Worm (Caenorhabditis elegans) whole organism, early embryonic: ENCODE results near the gene oac-59.
"Not testable (repeated sequence)": the region's sequence is repeated elsewhere in the genome, so short reads cannot be mapped to it uniquely, and the experiment has no call there.

Experiments used
- B0310.2 ChIP-seq: sonication (generic microtip); optimal IDR thresholded peaks from 2 replicates; lab custom pipeline; 2016; ENCODE audit warnings: mild to moderate bottlenecking, missing genetic modification characterization, missing compliant biosample characterization
- F13C5.2 ChIP-seq: sonication (generic microtip); optimal IDR thresholded peaks from 2 replicates; lab custom pipeline; 2017; ENCODE audit warnings: mild to moderate bottlenecking, missing genetic modification characterization, inconsistent platforms, missing compliant biosample characterization
- aly-1 ChIP-seq: sonication (generic microtip); optimal IDR thresholded peaks from 2 replicates; lab custom pipeline; 2016; ENCODE audit warnings: missing genetic modification characterization, missing compliant biosample characterization
- ama-1 ChIP-seq: fragments of 150-350 bp; optimal IDR thresholded peaks from 2 replicates; lab custom pipeline; 2014
- ceh-13 ChIP-seq: fragments of 200-800 bp; sonication (Bioruptor generic); optimal IDR thresholded peaks from 2 replicates; lab custom pipeline; 2018; ENCODE audit warnings: mild to moderate bottlenecking, missing genetic modification characterization, missing compliant biosample characterization
- ceh-36 ChIP-seq: sonication (generic microtip); optimal IDR thresholded peaks from 2 replicates; lab custom pipeline; 2016; ENCODE audit warnings: missing genetic modification characterization, inconsistent platforms, missing compliant biosample characterization
- ets-7 ChIP-seq: sonication (generic microtip); optimal IDR thresholded peaks from 2 replicates; lab custom pipeline; 2016; ENCODE audit warnings: missing genotype, missing genetic modification characterization, missing compliant biosample characterization
- flt-1 ChIP-seq: fragments of 200-800 bp; sonication (Bioruptor generic); IDR thresholded peaks from 2 replicates; pipeline ENCODE4 v1.3.6; 2022; ENCODE audit warnings: missing genetic modification characterization, missing compliant biosample characterization
- hmbx-1 ChIP-seq: sonication (generic microtip); optimal IDR thresholded peaks from 2 replicates; lab custom pipeline; 2016; ENCODE audit warnings: mild to moderate bottlenecking, missing genetic modification characterization, missing compliant biosample characterization
- hmg-4 ChIP-seq: fragments of 200-800 bp; sonication (Bioruptor generic); optimal IDR thresholded peaks from 2 replicates; lab custom pipeline; 2018; ENCODE audit warnings: mild to moderate bottlenecking, missing genetic modification characterization, missing compliant biosample characterization
- hnd-1 ChIP-seq: sonication (generic microtip); optimal IDR thresholded peaks from 2 replicates; lab custom pipeline; 2016; ENCODE audit warnings: missing genetic modification characterization, missing compliant biosample characterization
- pes-1 ChIP-seq: fragments of 200-800 bp; sonication (Bioruptor generic); IDR thresholded peaks from 2 replicates; pipeline ENCODE4 v1.3.6; 2022; ENCODE audit warnings: missing genetic modification reagents, missing genetic modification characterization, missing compliant biosample characterization
- scrt-1 ChIP-seq: fragments of 200-800 bp; sonication (Bioruptor generic); IDR thresholded peaks from 2 replicates; pipeline ENCODE4 v1.3.6; 2022; ENCODE audit warnings: missing genetic modification characterization, missing compliant biosample characterization
- sea-1 ChIP-seq: fragments of 200-800 bp; sonication (Bioruptor generic); conservative IDR thresholded peaks from 2 replicates; pipeline ENCODE4 v1.3.6; 2022; ENCODE audit warnings: missing genetic modification characterization, missing compliant biosample characterization
- tbx-11 ChIP-seq: fragments of 200-800 bp; sonication (Bioruptor generic); IDR thresholded peaks from 2 replicates; pipeline ENCODE4 v1.3.6; 2022; ENCODE audit warnings: missing genetic modification characterization, missing compliant biosample characterization
- tbx-37 ChIP-seq: fragments of 200-800 bp; sonication (Bioruptor generic); conservative IDR thresholded peaks from 2 replicates; pipeline ENCODE4 v1.3.6; 2022; ENCODE audit warnings: missing genetic modification reagents, missing genetic modification characterization, missing compliant biosample characterization
- tra-4 ChIP-seq: sonication (generic microtip); optimal IDR thresholded peaks from 2 replicates; lab custom pipeline; 2017; ENCODE audit warnings: missing genetic modification characterization, missing compliant biosample characterization

The oac-59 gene

ce11 chrIV:12335248-12335647, 34.2 kb upstream of the oac-59 start:
- TF ChIP-seq tra-4 (tag; lab: Kevin White, UChicago) (no peak), ceh-13 (GFP tag; lab: Kevin White, UChicago) (no peak), tbx-11 (GFP tag; lab: Robert Waterston, UW) (no peak), pes-1 (GFP tag; lab: Robert Waterston, UW) (no peak)

- TF ChIP-seq hmg-4 (GFP tag; lab: Kevin White, UChicago) (no peak), scrt-1 (GFP tag; lab: Robert Waterston, UW) (no peak), pes-1 (GFP tag; lab: Robert Waterston, UW) (no peak), hnd-1 (no peak), ceh-36 (tag; lab: Kevin White, UChicago) (no peak), ceh-13 (GFP tag; lab: Kevin White, UChicago) (no peak), F13C5.2 (tag; lab: Kevin White, UChicago) (no peak), tra-4 (tag; lab: Kevin White, UChicago) (no peak), aly-1 (tag; lab: Kevin White, UChicago) (no peak), B0310.2 (no peak), ama-1 (no peak), tbx-11 (GFP tag; lab: Robert Waterston, UW) (no peak)
These were observed 33.6 kb upstream of the oac-59 start for ce11 chrIV:12334708-12335107.

- TF ChIP-seq pes-1 (GFP tag; lab: Robert Waterston, UW) = no peak
- TF ChIP-seq tbx-37 (GFP tag; lab: Robert Waterston, UW) = no peak
- TF ChIP-seq F13C5.2 (tag; lab: Kevin White, UChicago) = no peak
- no peak for TF ChIP-seq hnd-1
- TF ChIP-seq flt-1 = no peak
- no peak for TF ChIP-seq hmbx-1 (tag; lab: Kevin White, UChicago)
- no peak for TF ChIP-seq ceh-13 (GFP tag; lab: Kevin White, UChicago)
- TF ChIP-seq scrt-1 (GFP tag; lab: Robert Waterston, UW) = no peak
- TF ChIP-seq ama-1 = no peak
- no peak for TF ChIP-seq ceh-36 (tag; lab: Kevin White, UChicago)
- no peak for TF ChIP-seq sea-1 (GFP tag; lab: Robert Waterston, UW)
- no peak for TF ChIP-seq ets-7 (tag; lab: Kevin White, UChicago)
- no peak for TF ChIP-seq hmg-4 (GFP tag; lab: Kevin White, UChicago)
These were observed 33.1 kb upstream of the oac-59 start for ce11 chrIV:12334142-12334541.

- TF ChIP-seq hnd-1 = no peak
- TF ChIP-seq hmg-4 (GFP tag; lab: Kevin White, UChicago) = no peak
- no peak for TF ChIP-seq ceh-36 (tag; lab: Kevin White, UChicago)
- no peak for TF ChIP-seq tra-4 (tag; lab: Kevin White, UChicago)
- no peak for TF ChIP-seq F13C5.2 (tag; lab: Kevin White, UChicago)
- TF ChIP-seq pes-1 (GFP tag; lab: Robert Waterston, UW) = no peak
- no peak for TF ChIP-seq aly-1 (tag; lab: Kevin White, UChicago)
- no peak for TF ChIP-seq ceh-13 (GFP tag; lab: Kevin White, UChicago)
- no peak for TF ChIP-seq tbx-37 (GFP tag; lab: Robert Waterston, UW)
- no peak for TF ChIP-seq ets-7 (tag; lab: Kevin White, UChicago)
- no peak for TF ChIP-seq sea-1 (GFP tag; lab: Robert Waterston, UW)
- no peak for TF ChIP-seq flt-1
- no peak for TF ChIP-seq ama-1
- no peak for TF ChIP-seq B0310.2
- no peak for TF ChIP-seq scrt-1 (GFP tag; lab: Robert Waterston, UW)
- no peak for TF ChIP-seq hmbx-1 (tag; lab: Kevin White, UChicago)
- TF ChIP-seq tbx-11 (GFP tag; lab: Robert Waterston, UW) = no peak
These were observed 29.8 kb upstream of the oac-59 start, which contains the start of gene ufd-1 for ce11 chrIV:12330840-12331359. TSS of gene ufd-1 (minus strand) at chrIV:12330890.

ce11 chrIV:12326932-12327331, 25.9 kb upstream of the oac-59 start, which contains the start of gene F19B6.3:
TSS of gene F19B6.3 (plus strand) at chrIV:12327232.
- TF ChIP-seq sea-1 (GFP tag; lab: Robert Waterston, UW); B0310.2; ets-7 (tag; lab: Kevin White, UChicago): not testable (repeated sequence)

- TF ChIP-seq ets-7 (tag; lab: Kevin White, UChicago) (no peak), tbx-11 (GFP tag; lab: Robert Waterston, UW) (no peak), tra-4 (tag; lab: Kevin White, UChicago) (no peak), pes-1 (GFP tag; lab: Robert Waterston, UW) (no peak), ceh-13 (GFP tag; lab: Kevin White, UChicago) (no peak), sea-1 (GFP tag; lab: Robert Waterston, UW) (no peak), hmg-4 (GFP tag; lab: Kevin White, UChicago) (no peak)
These were observed 10.5 kb upstream of the oac-59 start, which contains the start of gene oac-58 for ce11 chrIV:12311597-12311996. TSS of gene oac-58 (minus strand) at chrIV:12311697.

ce11 chrIV:12307720-12308119, 6.7 kb upstream of the oac-59 start, which contains the start of gene oac-57:
TSS of gene oac-57 (minus strand) at chrIV:12307820.
- TF ChIP-seq flt-1 = no peak
- TF ChIP-seq ama-1 = no peak

ce11 chrIV:12305956-12306355, 4.9 kb upstream of the oac-59 start:
- TF ChIP-seq tbx-37 (GFP tag; lab: Robert Waterston, UW) = no peak
- no peak for TF ChIP-seq ets-7 (tag; lab: Kevin White, UChicago)
- TF ChIP-seq flt-1 = no peak
- TF ChIP-seq tra-4 (tag; lab: Kevin White, UChicago) = no peak
- no peak for TF ChIP-seq aly-1 (tag; lab: Kevin White, UChicago)
- TF ChIP-seq hnd-1 = no peak
- TF ChIP-seq tbx-11 (GFP tag; lab: Robert Waterston, UW) = no peak
- TF ChIP-seq ceh-36 (tag; lab: Kevin White, UChicago) = no peak
- no peak for TF ChIP-seq ama-1
- no peak for TF ChIP-seq scrt-1 (GFP tag; lab: Robert Waterston, UW)
- no peak for TF ChIP-seq hmg-4 (GFP tag; lab: Kevin White, UChicago)
